Fruit fly (Drosophila melanogaster): ENCODE results near the gene CG8087.
A peak's percentile ranks its signal among the peaks of the same experiment; 100 is the strongest.

dm6 chr3R:14565065-14565977, 716 bp upstream of the CG8087 start, which contains the start of gene CG14852:
- TF ChIP-seq CTCF (optimal IDR thresholded peaks at IDR 0.05) (peak; percentile 4 to 70), CG8478 (optimal IDR thresholded peaks at IDR 0.05) (no peak)

Measured in S2 (cell line).